Worm (Caenorhabditis elegans): ENCODE data around the gene fmil-1.

Gene fmil-1

DNA sequence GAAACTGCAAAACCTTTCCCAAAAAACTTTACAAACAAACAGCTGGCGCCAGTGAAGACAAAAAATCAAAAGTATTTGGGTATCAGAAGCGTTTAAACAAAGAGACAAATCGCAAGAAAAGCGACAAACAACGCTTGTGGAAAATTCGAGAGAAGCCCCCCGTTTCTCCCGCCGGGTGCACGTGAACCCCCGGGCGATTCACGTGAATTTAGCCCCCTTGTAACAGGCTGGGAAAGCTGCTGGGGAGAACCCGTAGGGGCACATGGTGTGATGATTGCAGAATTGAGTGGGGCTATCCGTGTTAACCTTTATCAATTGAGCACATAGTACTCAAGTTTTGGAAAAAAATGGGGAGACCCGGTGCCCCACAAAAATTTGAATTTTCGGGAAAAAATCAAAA, 14.3 kb downstream of the fmil-1 start (continued):
- TF ChIP-seq rbr-2 (tag; optimal IDR thresholded peaks at IDR 0.05) (peak; percentile 28), zip-2 (tag; optimal IDR thresholded peaks at IDR 0.05) (no peak), egl-27 (tag; optimal IDR thresholded peaks at IDR 0.05) (no peak), nhr-42 (GFP tag; IDR thresholded peaks at IDR 0.05) (no peak), R02D3.7 (tag; optimal IDR thresholded peaks at IDR 0.05) (no peak), attf-4 (tag; optimal IDR thresholded peaks at IDR 0.05) (no peak), F10B5.3 (tag; optimal IDR thresholded peaks at IDR 0.05) (no peak), vab-7 (GFP tag; IDR thresholded peaks at IDR 0.05) (no peak), nhr-48 (tag; optimal IDR thresholded peaks at IDR 0.05) (peak; percentile 95), aha-1 (tag) (peak; percentile 96), sdz-12 (GFP tag; optimal IDR thresholded peaks at IDR 0.05) (no peak), jun-1 (tag; optimal IDR thresholded peaks at IDR 0.05) (no peak), hmg-1.1 (GFP tag; IDR thresholded peaks at IDR 0.05) (0 out of 2 replicates have a peak, but pooled peaks have one; percentile 20), mes-2 (tag; optimal IDR thresholded peaks at IDR 0.05; ENCODE audit: poor library complexity, severe bottlenecking) (peak; percentile 26), lir-3 (tag; optimal IDR thresholded peaks at IDR 0.05) (no peak), gei-8 (GFP tag; optimal IDR thresholded peaks at IDR 0.05) (peak; percentile 31), Y5F2A.4 (GFP tag; optimal IDR thresholded peaks at IDR 0.05) (no peak), ceh-82 (tag; optimal IDR thresholded peaks at IDR 0.05) (no peak), daf-8 (GFP tag; IDR thresholded peaks at IDR 0.05) (no peak), nhr-6 (tag; optimal IDR thresholded peaks at IDR 0.05) (no peak), lin-39 (tag; optimal IDR thresholded peaks at IDR 0.05) (no peak), hlh-11 (tag; optimal IDR thresholded peaks at IDR 0.05) (peak; percentile 93)

DNA sequence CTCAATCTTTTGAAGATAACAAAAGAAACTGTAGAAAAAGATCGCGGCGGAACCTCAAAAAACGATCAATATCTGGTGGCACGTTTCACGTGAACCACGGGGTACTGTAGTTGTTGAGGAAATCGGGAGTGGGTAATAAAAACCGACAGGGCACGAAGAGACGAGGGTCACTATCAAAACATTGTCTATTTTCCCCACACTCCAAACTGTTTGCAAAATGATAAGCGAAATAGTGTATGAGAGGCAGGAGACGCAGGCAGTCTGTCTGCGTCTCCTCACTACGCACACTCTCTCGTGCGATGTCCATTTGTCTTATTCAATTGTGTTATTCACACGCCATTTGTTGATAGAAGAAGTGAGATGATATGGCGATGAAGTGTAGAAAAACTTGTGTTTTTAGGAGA, 15.1 kb downstream of the fmil-1 start:
- peak; percentile 92 for TF ChIP-seq hlh-11 (tag; optimal IDR thresholded peaks at IDR 0.05)
- no peak for TF ChIP-seq ztf-11 (tag; optimal IDR thresholded peaks at IDR 0.05)
- peak; percentile 11 for TF ChIP-seq mes-2 (tag; optimal IDR thresholded peaks at IDR 0.05; ENCODE audit: poor library complexity, severe bottlenecking)
- no peak for TF ChIP-seq fos-1 (tag; optimal IDR thresholded peaks at IDR 0.05)
- TF ChIP-seq dmd-9 (GFP tag; IDR thresholded peaks at IDR 0.05), result no peak
- no peak for TF ChIP-seq ztf-7 (tag; optimal IDR thresholded peaks at IDR 0.05)
- peak; percentile 41 for TF ChIP-seq nhr-25 (tag; optimal IDR thresholded peaks at IDR 0.05; ENCODE audit: borderline replicate concordance, insufficient read depth)
- TF ChIP-seq set-16 (GFP tag; IDR thresholded peaks at IDR 0.05), result no peak
- no peak for TF ChIP-seq ama-1 (optimal IDR thresholded peaks at IDR 0.05)
- peak; percentile 94 for TF ChIP-seq nhr-48 (tag; optimal IDR thresholded peaks at IDR 0.05)
- TF ChIP-seq dmd-6 (GFP tag; IDR thresholded peaks at IDR 0.05), result peak; percentile 68
- TF ChIP-seq ceh-28 (tag; optimal IDR thresholded peaks at IDR 0.05), result no peak
- TF ChIP-seq zfp-3 (GFP tag; conservative IDR thresholded peaks at IDR 0.05), result no peak
- no peak for TF ChIP-seq F49E8.2 (tag; optimal IDR thresholded peaks at IDR 0.05; ENCODE audit: borderline replicate concordance)
- no peak for TF ChIP-seq ctbp-1 (GFP tag; IDR thresholded peaks at IDR 0.05)
- TF ChIP-seq cey-2 (tag; optimal IDR thresholded peaks at IDR 0.05; ENCODE audit: borderline replicate concordance, insufficient read depth), result peak; percentile 71
- peak; percentile 94 for TF ChIP-seq nhr-28 (tag; optimal IDR thresholded peaks at IDR 0.05)
- peak; percentile 52 for TF ChIP-seq aha-1 (tag)
- TF ChIP-seq mdl-1 (tag; optimal IDR thresholded peaks at IDR 0.05), result peak; percentile 55 to 81
- no peak for TF ChIP-seq madf-9 (GFP tag; conservative IDR thresholded peaks at IDR 0.05)
- no peak for TF ChIP-seq T20F7.1 (GFP tag; optimal IDR thresholded peaks at IDR 0.05)
- peak; percentile 79; the same call in 1 of the 2 replicates for TF ChIP-seq mxl-2 (GFP tag; conservative IDR thresholded peaks at IDR 0.05)
- TF ChIP-seq nhr-10 (tag; optimal IDR thresholded peaks at IDR 0.05), result peak; percentile 82
- no peak for TF ChIP-seq sdz-12 (GFP tag; optimal IDR thresholded peaks at IDR 0.05)
- peak; percentile 31 for TF ChIP-seq nhr-11 (tag; optimal IDR thresholded peaks at IDR 0.05)
- peak; percentile 88 for TF ChIP-seq dve-1 (tag; optimal IDR thresholded peaks at IDR 0.05; ENCODE audit: insufficient read depth)
- TF ChIP-seq skn-1 (tag; optimal IDR thresholded peaks at IDR 0.05), result no peak
- no peak for TF ChIP-seq daf-16 (GFP tag; optimal IDR thresholded peaks at IDR 0.05)
- TF ChIP-seq daf-16 (tag; optimal IDR thresholded peaks at IDR 0.05), result peak; percentile 96
- TF ChIP-seq lin-13 (GFP tag; optimal IDR thresholded peaks at IDR 0.05), result no peak
- peak; percentile 77 for TF ChIP-seq hlh-30 (tag; optimal IDR thresholded peaks at IDR 0.05; ENCODE audit: insufficient read depth)
- no peak for TF ChIP-seq nhr-6 (tag; optimal IDR thresholded peaks at IDR 0.05)
- no peak for TF ChIP-seq duxl-1 (tag; optimal IDR thresholded peaks at IDR 0.05; ENCODE audit: poor library complexity)
- TF ChIP-seq hmg-1.1 (GFP tag; IDR thresholded peaks at IDR 0.05), result no peak; the same call in 1 of the 2 replicates
- peak; percentile 70 for TF ChIP-seq mxl-3 (GFP tag; optimal IDR thresholded peaks at IDR 0.05)
